Fruit fly (Drosophila melanogaster) whole organism, embryonic: ENCODE measurements around the gene Snapin.
A peak's percentile ranks its signal among the peaks of the same experiment; 100 is the strongest.

Experiments used
- CG11695 ChIP-seq: fragments of 200-800 bp; sonication (Bioruptor generic); IDR thresholded peaks from 3 replicates; pipeline ENCODE4 v1.3.6; 2022; ENCODE audit warnings: missing biosample characterization, missing genetic modification characterization
- CG12769 ChIP-seq: fragments of 200-800 bp; sonication (Bioruptor generic); optimal IDR thresholded peaks from 2 replicates; lab custom pipeline; 2019; ENCODE audit warnings: missing biosample characterization, mild to moderate bottlenecking, missing genetic modification characterization, moderate library complexity
- CG13296 ChIP-seq: fragments of 200-800 bp; sonication (Bioruptor generic); optimal IDR thresholded peaks from 3 replicates; lab custom pipeline; 2018; ENCODE audit warnings: missing biosample characterization, mild to moderate bottlenecking, missing genetic modification characterization
- CG13894 ChIP-seq: fragments of 200-800 bp; sonication (Bioruptor generic); optimal IDR thresholded peaks from 3 replicates; lab custom pipeline; 2018; ENCODE audit warnings: missing biosample characterization, mild to moderate bottlenecking, missing genetic modification characterization, moderate library complexity
- CG17385 ChIP-seq: fragments of 200-800 bp; sonication (Bioruptor generic); optimal IDR thresholded peaks from 3 replicates; lab custom pipeline; 2018; ENCODE audit warnings: missing biosample characterization, mild to moderate bottlenecking, missing genetic modification characterization
- CG17612 ChIP-seq: fragments of 200-800 bp; sonication (Bioruptor generic); IDR thresholded peaks from 2 replicates; pipeline ENCODE4 v1.3.6; 2022; ENCODE audit warnings: missing biosample characterization, missing genetic modification characterization
- CG2116 ChIP-seq: fragments of 200-800 bp; sonication (Bioruptor generic); optimal IDR thresholded peaks from 3 replicates; lab custom pipeline; 2018; ENCODE audit warnings: missing biosample characterization, mild to moderate bottlenecking, missing genetic modification characterization
- CG30020 ChIP-seq: fragments of 200-800 bp; optimal IDR thresholded peaks from 2 replicates; lab custom pipeline; 2019; ENCODE audit warnings: missing biosample characterization, mild to moderate bottlenecking, missing genetic modification characterization, moderate library complexity
- CG32772 ChIP-seq: fragments of 200-800 bp; sonication (Bioruptor generic); IDR thresholded peaks from 2 replicates; pipeline ENCODE4 v1.3.6; 2022; ENCODE audit warnings: missing biosample characterization, missing genetic modification characterization
- CG34376 ChIP-seq: fragments of 200-800 bp; sonication (Bioruptor generic); optimal IDR thresholded peaks from 2 replicates; lab custom pipeline; 2018; ENCODE audit warnings: missing biosample characterization, mild to moderate bottlenecking, missing genetic modification characterization
- CG4404 ChIP-seq: fragments of 200-800 bp; sonication (Bioruptor generic); IDR thresholded peaks from 2 replicates; pipeline ENCODE4 v1.3.6; 2022; ENCODE audit warnings: missing biosample characterization, missing genetic modification characterization
- CG6683 ChIP-seq: fragments of 200-800 bp; sonication (Bioruptor generic); optimal IDR thresholded peaks from 2 replicates; lab custom pipeline; 2017; ENCODE audit warnings: missing biosample characterization, mild to moderate bottlenecking, missing genetic modification characterization, missing genetic modification reagents
- CG7556 ChIP-seq: fragments of 200-800 bp; sonication (Bioruptor generic); optimal IDR thresholded peaks from 2 replicates; lab custom pipeline; 2017; ENCODE audit warnings: missing biosample characterization, mild to moderate bottlenecking, missing genetic modification characterization
- CG7839 ChIP-seq: fragments of 200-800 bp; sonication (Bioruptor generic); optimal IDR thresholded peaks from 3 replicates; lab custom pipeline; 2018; ENCODE audit warnings: missing biosample characterization, mild to moderate bottlenecking, missing genetic modification characterization, moderate library complexity
- CG8089 ChIP-seq: fragments of 200-800 bp; sonication (Bioruptor generic); optimal IDR thresholded peaks from 3 replicates; lab custom pipeline; 2016; ENCODE audit warnings: missing biosample characterization, missing genetic modification characterization
- CG9215 ChIP-seq: fragments of 200-800 bp; sonication (Bioruptor generic); IDR thresholded peaks from 2 replicates; pipeline ENCODE4 v1.3.6; 2022; ENCODE audit warnings: missing biosample characterization, missing genetic modification characterization
- CG9876 ChIP-seq: fragments of 200-800 bp; sonication (Bioruptor generic); optimal IDR thresholded peaks from 2 replicates; lab custom pipeline; 2016; ENCODE audit warnings: missing biosample characterization, missing genetic modification characterization
- Dad ChIP-seq: fragments of 200-800 bp; sonication (Bioruptor generic); optimal IDR thresholded peaks from 3 replicates; lab custom pipeline; 2016; ENCODE audit warnings: missing biosample characterization, missing genetic modification characterization
- E2f1 ChIP-seq: fragments of 200-800 bp; sonication (Bioruptor generic); IDR thresholded peaks from 2 replicates; pipeline ENCODE4 v1.3.6; 2022; ENCODE audit warnings: missing biosample characterization, missing genetic modification characterization
- ERR ChIP-seq: fragments of 200-800 bp; sonication (Bioruptor generic); optimal IDR thresholded peaks from 2 replicates; lab custom pipeline; 2016; ENCODE audit warnings: missing biosample characterization, missing genetic modification characterization
- Fer2 ChIP-seq: fragments of 200-800 bp; sonication (Bioruptor generic); optimal IDR thresholded peaks from 2 replicates; lab custom pipeline; 2018; ENCODE audit warnings: missing biosample characterization, mild to moderate bottlenecking, missing genetic modification characterization, moderate library complexity
- HLHmδ ChIP-seq: fragments of 200-800 bp; sonication (Bioruptor generic); optimal IDR thresholded peaks from 2 replicates; lab custom pipeline; 2018; ENCODE audit warnings: missing biosample characterization, mild to moderate bottlenecking, missing genetic modification characterization, moderate library complexity
- Hey ChIP-seq: fragments of 200-800 bp; sonication (Bioruptor generic); optimal IDR thresholded peaks from 3 replicates; lab custom pipeline; 2018; ENCODE audit warnings: missing biosample characterization, mild to moderate bottlenecking, missing genetic modification characterization
- Jarid2 ChIP-seq: fragments of 200-800 bp; sonication (Bioruptor generic); optimal IDR thresholded peaks from 3 replicates; lab custom pipeline; 2017; ENCODE audit warnings: mild to moderate bottlenecking, missing biosample characterization, missing genetic modification reagents, missing genetic modification characterization
- Rfx ChIP-seq: fragments of 200-800 bp; sonication (Bioruptor generic); IDR thresholded peaks from 2 replicates; pipeline ENCODE4 v1.3.6; 2022; ENCODE audit warnings: missing biosample characterization, missing genetic modification characterization
- Rx ChIP-seq: fragments of 200-800 bp; sonication (Bioruptor generic); IDR thresholded peaks from 2 replicates; pipeline ENCODE4 v1.3.6; 2022; ENCODE audit warnings: missing biosample characterization, missing genetic modification characterization
- Sin3A ChIP-seq: fragments of >200 bp; optimal IDR thresholded peaks from 2 replicates; lab custom pipeline; 2018
- ap ChIP-seq: fragments of 200-800 bp; sonication (Bioruptor generic); IDR thresholded peaks from 2 replicates; pipeline ENCODE4 v1.3.6; 2022; ENCODE audit warnings: missing biosample characterization, missing genetic modification characterization
- btn ChIP-seq: fragments of 200-800 bp; sonication (Bioruptor generic); optimal IDR thresholded peaks from 2 replicates; lab custom pipeline; 2016; ENCODE audit warnings: missing biosample characterization, missing genetic modification characterization
- caup ChIP-seq: fragments of 200-800 bp; sonication (Bioruptor generic); optimal IDR thresholded peaks from 3 replicates; lab custom pipeline; 2017; ENCODE audit warnings: missing biosample characterization, mild to moderate bottlenecking, missing genetic modification characterization, moderate library complexity; ENCODE audit not compliant: severe bottlenecking
- da ChIP-seq: fragments of 200-800 bp; sonication (Bioruptor generic); optimal IDR thresholded peaks from 2 replicates; lab custom pipeline; 2016; ENCODE audit warnings: missing biosample characterization, missing genetic modification characterization
- dan ChIP-seq: fragments of 200-800 bp; sonication (Bioruptor generic); IDR thresholded peaks from 2 replicates; pipeline ENCODE4 v1.3.6; 2022; ENCODE audit warnings: missing biosample characterization, missing genetic modification characterization
- exex ChIP-seq: fragments of 200-800 bp; sonication (Bioruptor generic); optimal IDR thresholded peaks from 4 replicates; lab custom pipeline; 2018; ENCODE audit warnings: missing biosample characterization, mild to moderate bottlenecking, missing genetic modification characterization, moderate library complexity
- hbn ChIP-seq: fragments of 200-800 bp; sonication (Bioruptor generic); IDR thresholded peaks from 2 replicates; pipeline ENCODE4 v1.3.6; 2022; ENCODE audit warnings: missing biosample characterization, missing genetic modification characterization; ENCODE audit not compliant: partially characterized antibody
- hth ChIP-seq: fragments of >200 bp; optimal IDR thresholded peaks from 2 replicates; lab custom pipeline; 2017; ENCODE audit warnings: inconsistent platforms
- insv ChIP-seq, 2 experiments: fragments of 200-800 bp; sonication (Bioruptor generic); optimal IDR thresholded peaks; 3 replicates each; lab custom pipeline; 2016 to 2018; ENCODE audit warnings: missing biosample characterization in 2 of 2, missing genetic modification characterization in 2 of 2
- nerfin-1 ChIP-seq: fragments of 200-800 bp; sonication (Bioruptor generic); optimal IDR thresholded peaks from 3 replicates; lab custom pipeline; 2019; ENCODE audit warnings: missing biosample characterization, mild to moderate bottlenecking, missing genetic modification characterization, moderate library complexity
- nom ChIP-seq: fragments of 200-800 bp; sonication (Bioruptor generic); optimal IDR thresholded peaks from 2 replicates; lab custom pipeline; 2017; ENCODE audit warnings: missing biosample characterization, missing genetic modification characterization, mild to moderate bottlenecking, moderate library complexity, missing genetic modification reagents
- odd ChIP-seq: fragments of 200-800 bp; sonication (Bioruptor generic); optimal IDR thresholded peaks from 2 replicates; lab custom pipeline; 2017; ENCODE audit warnings: missing biosample characterization, mild to moderate bottlenecking, missing genetic modification characterization
- pho ChIP-seq: fragments of 200-800 bp; sonication (Bioruptor generic); optimal IDR thresholded peaks from 2 replicates; lab custom pipeline; 2016; ENCODE audit warnings: missing biosample characterization, missing genetic modification characterization
- phol ChIP-seq: fragments of 200-800 bp; sonication (Bioruptor generic); optimal IDR thresholded peaks from 3 replicates; lab custom pipeline; 2018; ENCODE audit warnings: missing biosample characterization, mild to moderate bottlenecking, missing genetic modification characterization, moderate library complexity
- prd ChIP-seq, 3 experiments: fragments of >200 bp in 2 of 3; fragments of 200-800 bp in 1 of 3; sonication (Bioruptor generic) in 1 of 3; optimal IDR thresholded peaks in 2 of 3; IDR thresholded peaks in 1 of 3; 2 replicates in 2 of 3; 3 replicates in 1 of 3; pipeline versions ENCODE4 v1.3.6 to Lab custom; 2017 to 2022; ENCODE audit warnings: missing biosample characterization in 1 of 3, missing genetic modification characterization in 1 of 3
- pros ChIP-seq: fragments of 200-800 bp; sonication (Bioruptor generic); optimal IDR thresholded peaks from 3 replicates; lab custom pipeline; 2019; ENCODE audit warnings: missing biosample characterization, mild to moderate bottlenecking, missing genetic modification characterization, moderate library complexity
- rib ChIP-seq: fragments of 200-800 bp; sonication (Bioruptor generic); IDR thresholded peaks from 2 replicates; pipeline ENCODE4 v1.3.6; 2022; ENCODE audit warnings: missing biosample characterization, missing genetic modification characterization
- scrt ChIP-seq: fragments of 200-800 bp; sonication (Bioruptor generic); optimal IDR thresholded peaks from 2 replicates; lab custom pipeline; 2018; ENCODE audit warnings: missing biosample characterization, mild to moderate bottlenecking, missing genetic modification characterization, moderate library complexity
- sens ChIP-seq: fragments of 200-800 bp; sonication (Bioruptor generic); peaks from one replicate; lab custom pipeline; 2016; ENCODE audit warnings: missing biosample characterization, missing genetic modification characterization
- sima ChIP-seq: fragments of 200-800 bp; sonication (Bioruptor generic); optimal IDR thresholded peaks from 2 replicates; lab custom pipeline; 2016; ENCODE audit warnings: missing biosample characterization, missing genetic modification characterization
- sna ChIP-seq: fragments of 200-800 bp; sonication (Bioruptor generic); IDR thresholded peaks from 2 replicates; pipeline ENCODE4 v1.3.6; 2022; ENCODE audit warnings: missing biosample characterization, missing genetic modification characterization; ENCODE audit not compliant: partially characterized antibody
- z ChIP-seq: fragments of 200-800 bp; sonication (Bioruptor generic); IDR thresholded peaks from 3 replicates; pipeline ENCODE4 v1.3.6; 2022; ENCODE audit warnings: missing biosample characterization, missing genetic modification characterization
- zf30C ChIP-seq: fragments of 200-800 bp; sonication (Bioruptor generic); optimal IDR thresholded peaks from 3 replicates; lab custom pipeline; 2018; ENCODE audit warnings: missing biosample characterization, mild to moderate bottlenecking, missing genetic modification characterization
- zfh1 ChIP-seq: fragments of 200-800 bp; sonication (Bioruptor generic); IDR thresholded peaks from 3 replicates; pipeline ENCODE4 v1.3.6; 2022; ENCODE audit warnings: missing biosample characterization, missing genetic modification characterization

The Snapin gene

dm6 chr2L:2751904-2752459 is 7.5 kb downstream of the Snapin start, which contains the start of gene Bacc (continued):
- TF ChIP-seq z (GFP tag; lab: Robert Waterston, UW): no peak
- peak; percentile 59 for TF ChIP-seq Hey
- TF ChIP-seq sima (GFP tag; lab: Kevin White, UChicago): peak; percentile 62
- peak; percentile 84 for TF ChIP-seq scrt (GFP tag; lab: Kevin White, UChicago)
- peak; percentile 89 for TF ChIP-seq CG8089
- no peak for TF ChIP-seq exex (tag; lab: Kevin White, UChicago)
- no peak for TF ChIP-seq CG11695 (GFP tag; lab: Robert Waterston, UW)
- no peak for TF ChIP-seq CG17612 (GFP tag; lab: Robert Waterston, UW)
- TF ChIP-seq Rfx (GFP tag; lab: Robert Waterston, UW): no peak
- peak; percentile 96 for TF ChIP-seq nom
- TF ChIP-seq sens: peak; percentile 96
- TF ChIP-seq CG30020 (tag; lab: Kevin White, UChicago): peak; percentile 26
- no peak for TF ChIP-seq Sin3A (lab: Kevin White, UChicago)
- TF ChIP-seq nerfin-1 (tag; lab: Kevin White, UChicago): peak; percentile 67
- TF ChIP-seq CG32772 (GFP tag; lab: Robert Waterston, UW): no peak
- peak; percentile 89 for TF ChIP-seq phol
- peak; percentile 87 for TF ChIP-seq caup
- TF ChIP-seq zf30C (GFP tag; lab: Kevin White, UChicago): no peak
- TF ChIP-seq CG2116 (GFP tag; lab: Kevin White, UChicago): peak; percentile 33
- peak; percentile 79 for TF ChIP-seq CG17385 (GFP tag; lab: Kevin White, UChicago)
- no peak for TF ChIP-seq prd (optimal IDR thresholded peaks at IDR 0.05; lab: Kevin White, UChicago)
- TF ChIP-seq prd (GFP tag; IDR thresholded peaks at IDR 0.05; lab: Robert Waterston, UW): no peak
- peak; percentile 90 for TF ChIP-seq HLHmδ (GFP tag; lab: Kevin White, UChicago)
- peak; percentile 61 for TF ChIP-seq Jarid2 (GFP tag; lab: Kevin White, UChicago)
- TF ChIP-seq CG34376: peak; percentile 20
- TF ChIP-seq zfh1 (GFP tag; lab: Robert Waterston, UW): no peak
- no peak for TF ChIP-seq hth (lab: Kevin White, UChicago)
- TF ChIP-seq ap (GFP tag; lab: Robert Waterston, UW): no peak
- TF ChIP-seq insv (GFP tag; optimal IDR thresholded peaks at IDR 0.05; lab: Kevin White, UChicago): peak in 1 of 2 experiments; percentile 7
- TF ChIP-seq CG6683: peak; percentile 79
- peak; percentile 86 for TF ChIP-seq CG7839
- no peak for TF ChIP-seq CG13894 (tag; lab: Kevin White, UChicago)
- peak; percentile 76 for TF ChIP-seq btn
- TF ChIP-seq CG4404 (GFP tag; lab: Robert Waterston, UW): no peak
- peak; percentile 87 for TF ChIP-seq ERR (GFP tag; lab: Kevin White, UChicago)
- peak; percentile 95 for TF ChIP-seq CG7556
- no peak for TF ChIP-seq dan
- TF ChIP-seq sna (GFP tag; lab: Robert Waterston, UW): no peak
- peak; percentile 88 for TF ChIP-seq pho (GFP tag; lab: Kevin White, UChicago)
- TF ChIP-seq CG9215 (GFP tag; lab: Robert Waterston, UW): no peak
- peak; percentile 86 for TF ChIP-seq da
- peak; percentile 82 for TF ChIP-seq odd (GFP tag; lab: Kevin White, UChicago)
- peak; percentile 87 for TF ChIP-seq CG13296 (GFP tag; lab: Kevin White, UChicago)
- peak; percentile 63 for TF ChIP-seq pros (GFP tag; lab: Kevin White, UChicago)
- TF ChIP-seq CG9876 (GFP tag; lab: Kevin White, UChicago): peak; percentile 79
- TF ChIP-seq Fer2 (tag; lab: Kevin White, UChicago): peak; percentile 70
- no peak for TF ChIP-seq Rx (GFP tag; lab: Robert Waterston, UW)
- peak; percentile 75 for TF ChIP-seq Dad (GFP tag; lab: Kevin White, UChicago)
- TF ChIP-seq rib (GFP tag; lab: Robert Waterston, UW): no peak
- TF ChIP-seq hbn (GFP tag; lab: Robert Waterston, UW): no peak
- no peak for TF ChIP-seq E2f1 (GFP tag; lab: Robert Waterston, UW)
- TF ChIP-seq CG12769 (tag; lab: Kevin White, UChicago): peak; percentile 88
